Worm (Caenorhabditis elegans) whole organism, L1 larva: ENCODE measurements around the gene set-3.

Source experiments
- aha-1 ChIP-seq: fragments of 150-350 bp; optimal IDR thresholded peaks from 2 replicates; lab custom pipeline; 2014; ENCODE audit warnings: missing biosample characterization, missing genetic modification characterization
- ama-1 ChIP-seq: fragments of 150-350 bp; optimal IDR thresholded peaks from 2 replicates; lab custom pipeline; 2014
- hlh-17 ChIP-seq: fragments of 200-800 bp; sonication (Bioruptor generic); optimal IDR thresholded peaks from 2 replicates; lab custom pipeline; 2018; ENCODE audit warnings: missing genetic modification characterization, mild to moderate bottlenecking, missing compliant biosample characterization, moderate library complexity, borderline replicate concordance
- lsy-2 ChIP-seq, 2 experiments: fragments of 150-350 bp; optimal IDR thresholded peaks; 2 replicates each; lab custom pipeline; 2014; ENCODE audit warnings: missing biosample characterization in 2 of 2, missing genetic modification characterization in 2 of 2
- nhr-11 ChIP-seq: fragments of 150-350 bp; optimal IDR thresholded peaks from 2 replicates; lab custom pipeline; 2014; ENCODE audit warnings: missing biosample characterization, missing genetic modification characterization
- nhr-77 ChIP-seq: fragments of 150-350 bp; optimal IDR thresholded peaks from 2 replicates; lab custom pipeline; 2014; ENCODE audit warnings: missing biosample characterization, missing genetic modification characterization
- nhr-85 ChIP-seq: sonication (generic microtip); peaks from one replicate; lab custom pipeline; 2016; ENCODE audit warnings: missing genetic modification characterization, inconsistent platforms, missing compliant biosample characterization
- pqm-1 ChIP-seq: sonication (generic microtip); optimal IDR thresholded peaks from 3 replicates; lab custom pipeline; 2017; ENCODE audit warnings: missing biosample characterization, missing genetic modification characterization

DNA sequence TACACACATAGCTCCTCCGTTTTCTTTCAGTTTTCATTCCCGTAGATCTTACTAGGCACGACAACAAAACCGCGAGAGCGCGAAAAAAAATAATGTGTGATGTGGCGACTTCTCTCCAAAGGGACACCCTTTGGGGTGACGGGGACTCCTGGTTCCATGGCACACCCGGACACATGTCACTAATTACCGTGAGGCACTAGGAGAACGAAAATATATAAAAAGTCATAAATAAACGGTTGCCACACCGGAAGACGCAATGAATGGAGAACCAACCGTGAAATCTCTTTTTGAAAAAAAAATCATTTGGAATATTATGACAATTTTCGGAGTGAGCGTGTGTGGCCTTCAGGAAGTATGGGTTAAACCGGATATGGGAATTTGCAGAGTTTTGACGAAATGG, 36.0 kb upstream of the set-3 start:
- no peak for TF ChIP-seq ama-1 (lab: Kevin White, UChicago)
- no peak for TF ChIP-seq pqm-1 (tag; lab: Kevin White, UChicago)
- no peak for TF ChIP-seq aha-1 (tag; lab: Kevin White, UChicago)
- TF ChIP-seq nhr-11 (tag; lab: Kevin White, UChicago), result no peak
- TF ChIP-seq lsy-2 (tag; optimal IDR thresholded peaks at IDR 0.05; lab: Kevin White, UChicago), result no peak
- no peak for TF ChIP-seq nhr-77 (tag; lab: Kevin White, UChicago)
- no peak for TF ChIP-seq hlh-17
- TF ChIP-seq nhr-85 (tag; lab: Kevin White, UChicago), result no peak
